Worm (Caenorhabditis elegans) whole organism, L3 larva: ENCODE results near the gene F21C10.18.

ENCODE experiments used
- R02D3.7 ChIP-seq: fragments of 150-350 bp; optimal IDR thresholded peaks from 2 replicates; lab custom pipeline; 2014; ENCODE audit warnings: missing biosample characterization, missing genetic modification characterization
- egl-5 ChIP-seq: fragments of 150-350 bp; optimal IDR thresholded peaks from 2 replicates; lab custom pipeline; 2017; ENCODE audit warnings: missing biosample characterization, missing genetic modification reagents, missing genetic modification characterization, inconsistent platforms
- lin-39 ChIP-seq: fragments of 150-350 bp; optimal IDR thresholded peaks from 2 replicates; lab custom pipeline; 2018; ENCODE audit warnings: missing biosample characterization, missing genetic modification reagents, missing genetic modification characterization
- nfya-1 ChIP-seq: sonication (generic microtip); optimal IDR thresholded peaks from 2 replicates; lab custom pipeline; 2017; ENCODE audit warnings: missing genetic modification characterization, mild to moderate bottlenecking, missing compliant biosample characterization, antibody characterized with exemption, moderate library complexity; ENCODE audit not compliant: insufficient read depth
- nhr-43 ChIP-seq: sonication (generic microtip); optimal IDR thresholded peaks from 2 replicates; lab custom pipeline; 2016; ENCODE audit warnings: mild to moderate bottlenecking, missing genetic modification characterization, missing compliant biosample characterization; ENCODE audit not compliant: poor library complexity, severe bottlenecking
- nhr-76 ChIP-seq: fragments of 150-350 bp; sonication (generic microtip); optimal IDR thresholded peaks from 5 replicates; lab custom pipeline; 2014; ENCODE audit warnings: missing biosample characterization, missing genetic modification characterization
- nhr-77 ChIP-seq: fragments of 150-350 bp; optimal IDR thresholded peaks from 2 replicates; lab custom pipeline; 2014; ENCODE audit warnings: missing biosample characterization, missing genetic modification characterization
- pqm-1 ChIP-seq: fragments of 150-350 bp; optimal IDR thresholded peaks from 2 replicates; lab custom pipeline; 2017; ENCODE audit warnings: missing biosample characterization, missing genetic modification characterization, inconsistent platforms
- unc-39 ChIP-seq: sonication (generic microtip); optimal IDR thresholded peaks from 4 replicates; lab custom pipeline; 2017; ENCODE audit warnings: missing biosample characterization, missing genetic modification characterization

ce11 chrV:9082350-9082749 is 26.0 kb upstream of the F21C10.18 start:
- TF ChIP-seq unc-39 (tag; lab: Kevin White, UChicago) (no peak), nhr-77 (no peak), lin-39 (tag; lab: Kevin White, UChicago) (no peak), nfya-1 (tag; lab: Kevin White, UChicago) (no peak), pqm-1 (no peak), R02D3.7 (no peak), nhr-76 (no peak), egl-5 (tag; lab: Kevin White, UChicago) (no peak), nhr-43 (tag; lab: Kevin White, UChicago) (no peak)
